Fruit fly (Drosophila melanogaster) whole organism: ENCODE measurements around the gene CG9281.

ENCODE experiments used
- Dll ChIP-seq: fragments of >200 bp; optimal IDR thresholded peaks from 2 replicates; lab custom pipeline; 2017
- EcR ChIP-seq, 2 experiments: fragments of >200 bp; optimal IDR thresholded peaks; 2 replicates each; lab custom pipeline; 2017; ENCODE audit warnings: missing biosample characterization in 2 of 2, missing genetic modification characterization in 2 of 2, missing genetic modification reagents in 2 of 2
- pan ChIP-seq: fragments of >200 bp; optimal IDR thresholded peaks from 2 replicates; lab custom pipeline; 2017
- psq ChIP-seq: fragments of >200 bp; optimal IDR thresholded peaks from 2 replicates; lab custom pipeline; 2017
- usp ChIP-seq: fragments of >200 bp; optimal IDR thresholded peaks from 2 replicates; lab custom pipeline; 2017; ENCODE audit warnings: missing biosample characterization, missing genetic modification characterization, mixed read lengths

dm6 chrX:15738890-15739550 is 28.7 kb upstream of the CG9281 start, which contains the start of the genes CG11679 and CG8206:
- TF ChIP-seq usp (GFP tag; lab: Kevin White, UChicago) (no peak), EcR (GFP tag; optimal IDR thresholded peaks at IDR 0.05; lab: Kevin White, UChicago) (no peak), Dll (lab: Kevin White, UChicago) (no peak), psq (lab: Kevin White, UChicago) (no peak), pan (lab: Kevin White, UChicago) (no peak)
